Fruit fly (Drosophila melanogaster) whole organism, adult: ENCODE data around the gene CG15347.

Experiments used
- CG33017 ChIP-seq: fragments of 200-800 bp; sonication (Bioruptor generic); optimal IDR thresholded peaks from 2 replicates; lab custom pipeline; 2018; ENCODE audit warnings: missing biosample characterization, mild to moderate bottlenecking, missing genetic modification characterization, moderate library complexity
- bab1 ChIP-seq: fragments of 200-800 bp; sonication (Bioruptor generic); optimal IDR thresholded peaks from 3 replicates; lab custom pipeline; 2019; ENCODE audit warnings: missing biosample characterization, mild to moderate bottlenecking, missing genetic modification characterization, moderate library complexity
- cnc ChIP-seq, 2 experiments: fragments of >200 bp; optimal IDR thresholded peaks; 2 replicates each; lab custom pipeline; 2017
- ovo ChIP-seq: fragments of 200-800 bp; sonication (Bioruptor generic); optimal IDR thresholded peaks from 2 replicates; lab custom pipeline; 2016; ENCODE audit warnings: missing biosample characterization, missing genetic modification characterization
- toe ChIP-seq: fragments of 200-800 bp; sonication (Bioruptor generic); optimal IDR thresholded peaks from 2 replicates; lab custom pipeline; 2016; ENCODE audit warnings: missing biosample characterization, missing genetic modification characterization

- TF ChIP-seq cnc (optimal IDR thresholded peaks at IDR 0.05; lab: Kevin White, UChicago) = no peak
- TF ChIP-seq CG33017 = no peak
- TF ChIP-seq bab1 (GFP tag; lab: Kevin White, UChicago) = no peak
- no peak for TF ChIP-seq toe (GFP tag; lab: Kevin White, UChicago)
- no peak for TF ChIP-seq ovo
Measured at dm6 chrX:8501374-8501773, 40.7 kb upstream of the CG15347 start.
